Worm (Caenorhabditis elegans): ENCODE measurements around the gene exo-1.

exo-1 gene

DNA sequence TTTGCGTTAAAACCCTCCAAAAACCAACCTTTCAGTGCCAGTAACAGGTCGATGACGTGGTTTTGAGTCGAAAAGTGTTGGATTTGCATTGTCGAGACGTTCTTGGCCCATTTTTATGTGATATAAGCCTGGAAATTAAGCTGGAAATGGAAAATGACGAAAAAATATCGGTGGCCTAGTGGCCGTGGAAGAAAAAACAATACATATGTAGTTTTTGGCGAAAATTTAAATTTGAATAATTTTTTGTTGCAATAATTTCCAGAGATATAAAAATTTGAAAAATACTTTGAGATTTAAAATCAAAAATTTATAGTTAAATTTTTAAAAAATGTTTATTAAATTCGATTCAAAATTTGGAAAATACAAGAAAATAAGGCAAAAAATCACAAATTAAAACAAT lies 16.1 kb downstream of the exo-1 start, which contains the start of gene ciao-2B:
ciao-2B (minus strand) TSS at position 130 of the 400 bp plus-strand sequence.
- TF ChIP-seq hlh-4 (tag; optimal IDR thresholded peaks at IDR 0.05) (no peak), unc-86 (tag; optimal IDR thresholded peaks at IDR 0.05) (no peak), zag-1 (tag; optimal IDR thresholded peaks at IDR 0.05) (no peak), unc-130 (tag; optimal IDR thresholded peaks at IDR 0.05) (no peak), sup-37 (GFP tag; optimal IDR thresholded peaks at IDR 0.05) (no peak), ces-1 (GFP tag; optimal IDR thresholded peaks at IDR 0.05) (no peak), egl-27 (tag; optimal IDR thresholded peaks at IDR 0.05) (no peak), nhr-77 (tag; optimal IDR thresholded peaks at IDR 0.05) (no peak), egl-13 (tag; optimal IDR thresholded peaks at IDR 0.05) (peak; percentile 15), lin-39 (tag; optimal IDR thresholded peaks at IDR 0.05) (peak; percentile 20), mep-1 (tag; optimal IDR thresholded peaks at IDR 0.05) (peak; percentile 0), ztf-4 (tag; optimal IDR thresholded peaks at IDR 0.05) (no peak), jun-1 (tag; optimal IDR thresholded peaks at IDR 0.05) (no peak), dpl-1 (GFP tag; optimal IDR thresholded peaks at IDR 0.05) (peak; percentile 79 to 89 (median 87)), irx-1 (tag; optimal IDR thresholded peaks at IDR 0.05) (peak; percentile 55), snpc-4 (tag; optimal IDR thresholded peaks at IDR 0.05) (no peak), snu-23 (GFP tag; optimal IDR thresholded peaks at IDR 0.05) (peak; percentile 29), lin-35 (GFP tag; optimal IDR thresholded peaks at IDR 0.05) (peak; percentile 87 to 93), nhr-11 (tag; optimal IDR thresholded peaks at IDR 0.05) (no peak), hlh-17 (GFP tag; optimal IDR thresholded peaks at IDR 0.05; ENCODE audit: borderline replicate concordance) (no peak), tbx-2 (tag; optimal IDR thresholded peaks at IDR 0.05) (peak; percentile 59), alr-1 (tag; optimal IDR thresholded peaks at IDR 0.05; ENCODE audit: borderline replicate concordance) (no peak), nhr-237 (tag; optimal IDR thresholded peaks at IDR 0.05) (no peak), sox-4 (tag; optimal IDR thresholded peaks at IDR 0.05) (peak; percentile 6), mdl-1 (tag; optimal IDR thresholded peaks at IDR 0.05) (no peak), nhr-76 (tag; optimal IDR thresholded peaks at IDR 0.05) (no peak), pax-3 (tag; optimal IDR thresholded peaks at IDR 0.05) (no peak), aha-1 (tag; optimal IDR thresholded peaks at IDR 0.05) (no peak), nhr-28 (tag; optimal IDR thresholded peaks at IDR 0.05) (no peak), Y116A8C.19 (tag; optimal IDR thresholded peaks at IDR 0.05; ENCODE audit: borderline replicate concordance) (no peak), nhr-71 (tag; optimal IDR thresholded peaks at IDR 0.05) (peak; percentile 58), nhr-19 (GFP tag; conservative IDR thresholded peaks at IDR 0.05) (no peak), elt-2 (tag; optimal IDR thresholded peaks at IDR 0.05) (no peak), ceh-88 (GFP tag; IDR thresholded peaks at IDR 0.05) (no peak), C34B4.2 (tag; optimal IDR thresholded peaks at IDR 0.05) (no peak), lir-3 (tag; optimal IDR thresholded peaks at IDR 0.05; ENCODE audit: poor library complexity) (peak; percentile 76), ceh-63 (GFP tag; optimal IDR thresholded peaks at IDR 0.05) (no peak), swsn-7 (tag; optimal IDR thresholded peaks at IDR 0.05) (no peak), zip-4 (GFP tag; optimal IDR thresholded peaks at IDR 0.05) (no peak), fkh-8 (tag; optimal IDR thresholded peaks at IDR 0.05) (no peak), xbp-1 (tag; optimal IDR thresholded peaks at IDR 0.05) (peak; percentile 19), nhr-47 (tag; optimal IDR thresholded peaks at IDR 0.05) (peak; percentile 70), unc-62 (GFP tag; optimal IDR thresholded peaks at IDR 0.05) (no peak), ets-5 (GFP tag; IDR thresholded peaks at IDR 0.05) (no peak), mab-9 (GFP tag; IDR thresholded peaks at IDR 0.05) (no peak), lin-15B (tag; optimal IDR thresholded peaks at IDR 0.05) (no peak), nhr-12 (tag; optimal IDR thresholded peaks at IDR 0.05) (no peak), aly-2 (tag; optimal IDR thresholded peaks at IDR 0.05) (no peak), ceh-8 (GFP tag; optimal IDR thresholded peaks at IDR 0.05) (no peak), hpl-2 (GFP tag; optimal IDR thresholded peaks at IDR 0.05) (no peak), ztf-11 (tag; optimal IDR thresholded peaks at IDR 0.05) (peak in 1 of 2 experiments; percentile 47), fkh-10 (GFP tag; optimal IDR thresholded peaks at IDR 0.05) (no peak), skn-1 (tag; optimal IDR thresholded peaks at IDR 0.05) (peak; percentile 19), nhr-85 (tag) (peak; percentile 66)
